Fruit fly (Drosophila melanogaster): ENCODE data around the gene Taf3.

DNA sequence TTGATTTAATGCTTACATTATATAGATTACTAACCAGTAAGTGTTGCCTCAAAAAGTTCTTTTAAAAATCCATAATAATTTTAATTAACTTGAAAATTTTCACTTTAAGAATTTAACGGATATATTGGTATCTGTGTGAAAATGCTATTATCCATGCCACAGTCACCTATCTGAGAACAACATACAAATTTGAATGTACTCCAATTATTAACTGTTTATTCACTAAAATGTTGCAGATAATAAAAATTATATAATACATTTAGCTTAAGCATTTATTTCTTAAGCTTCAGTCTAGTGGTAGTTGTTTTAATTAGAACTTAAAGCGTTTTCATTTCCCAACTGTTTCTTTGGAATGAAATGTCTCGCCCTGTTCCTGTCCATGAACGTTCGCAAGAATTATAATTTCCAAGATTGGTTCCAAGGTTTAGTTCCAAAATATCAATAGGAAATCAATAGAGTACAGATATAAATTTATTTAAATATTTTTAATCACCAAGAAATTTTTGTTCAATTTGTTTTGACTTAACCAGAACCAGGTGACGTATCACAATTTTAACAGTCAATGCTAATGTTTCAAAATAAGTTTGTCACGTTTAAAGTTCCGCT is 21.4 kb downstream of the Taf3 start, which contains the start of gene CaMKI:
- TF ChIP-seq Crg-1 (GFP tag; optimal IDR thresholded peaks at IDR 0.05) (no peak), ovo (GFP tag; optimal IDR thresholded peaks at IDR 0.05) (no peak)

All from whole organism, adult.